Fruit fly (Drosophila melanogaster) whole organism, embryonic: ENCODE data around the gene CG43339.

Source experiments
- B-H2 ChIP-seq: fragments of 200-800 bp; sonication (Bioruptor generic); optimal IDR thresholded peaks from 2 replicates; lab custom pipeline; 2018; ENCODE audit warnings: missing biosample characterization, mild to moderate bottlenecking, missing genetic modification characterization
- CG10267 ChIP-seq: fragments of 200-800 bp; sonication (Bioruptor generic); optimal IDR thresholded peaks from 2 replicates; lab custom pipeline; 2018; ENCODE audit warnings: missing biosample characterization, mild to moderate bottlenecking, missing genetic modification characterization, moderate library complexity
- CG10274 ChIP-seq: fragments of 200-800 bp; sonication (Bioruptor generic); optimal IDR thresholded peaks from 3 replicates; lab custom pipeline; 2017; ENCODE audit warnings: missing biosample characterization, mild to moderate bottlenecking, missing genetic modification characterization
- CG11093 ChIP-seq: fragments of 200-800 bp; sonication (Bioruptor generic); IDR thresholded peaks from 3 replicates; pipeline ENCODE4 v1.3.6; 2022; ENCODE audit warnings: missing biosample characterization, missing genetic modification characterization
- CG1233 ChIP-seq: fragments of 200-800 bp; sonication (Bioruptor generic); optimal IDR thresholded peaks from 4 replicates; lab custom pipeline; 2018; ENCODE audit warnings: missing biosample characterization, mild to moderate bottlenecking, missing genetic modification characterization
- CG13123 ChIP-seq: fragments of 200-800 bp; sonication (Bioruptor generic); optimal IDR thresholded peaks from 2 replicates; lab custom pipeline; 2016; ENCODE audit warnings: missing biosample characterization, missing genetic modification characterization
- CG15479 ChIP-seq: fragments of 200-800 bp; sonication (Bioruptor generic); optimal IDR thresholded peaks from 3 replicates; lab custom pipeline; 2019; ENCODE audit warnings: missing biosample characterization, mild to moderate bottlenecking, missing genetic modification characterization, moderate library complexity
- CG17186 ChIP-seq: fragments of 200-800 bp; sonication (Bioruptor generic); optimal IDR thresholded peaks from 3 replicates; lab custom pipeline; 2017; ENCODE audit warnings: missing biosample characterization, missing genetic modification reagents, missing genetic modification characterization
- CG17385 ChIP-seq: fragments of 200-800 bp; sonication (Bioruptor generic); optimal IDR thresholded peaks from 3 replicates; lab custom pipeline; 2018; ENCODE audit warnings: missing biosample characterization, mild to moderate bottlenecking, missing genetic modification characterization
- CG17612 ChIP-seq: fragments of 200-800 bp; sonication (Bioruptor generic); IDR thresholded peaks from 2 replicates; pipeline ENCODE4 v1.3.6; 2022; ENCODE audit warnings: missing biosample characterization, missing genetic modification characterization
- CG17829 ChIP-seq: fragments of 200-800 bp; optimal IDR thresholded peaks from 2 replicates; lab custom pipeline; 2019; ENCODE audit warnings: missing biosample characterization, mild to moderate bottlenecking, missing genetic modification characterization, moderate library complexity
- CG1792 ChIP-seq: fragments of 200-800 bp; sonication (Bioruptor generic); optimal IDR thresholded peaks from 2 replicates; lab custom pipeline; 2016; ENCODE audit warnings: missing biosample characterization, missing genetic modification characterization
- CG18764 ChIP-seq: fragments of 200-800 bp; sonication (Bioruptor generic); optimal IDR thresholded peaks from 3 replicates; lab custom pipeline; 2016; ENCODE audit warnings: missing biosample characterization, missing genetic modification characterization
- CG2199 ChIP-seq: fragments of 200-800 bp; sonication (Bioruptor generic); IDR thresholded peaks from 3 replicates; pipeline ENCODE4 v1.3.6; 2022; ENCODE audit warnings: missing biosample characterization, missing genetic modification characterization
- CG32772 ChIP-seq: fragments of 200-800 bp; sonication (Bioruptor generic); IDR thresholded peaks from 2 replicates; pipeline ENCODE4 v1.3.6; 2022; ENCODE audit warnings: missing biosample characterization, missing genetic modification characterization
- CG3407 ChIP-seq: fragments of 200-800 bp; sonication (Bioruptor generic); optimal IDR thresholded peaks from 2 replicates; lab custom pipeline; 2018; ENCODE audit warnings: missing biosample characterization, mild to moderate bottlenecking, missing genetic modification characterization
- CG34224 ChIP-seq: fragments of 200-800 bp; sonication (Bioruptor generic); IDR thresholded peaks from 3 replicates; pipeline ENCODE4 v1.3.6; 2022; ENCODE audit warnings: missing biosample characterization, missing genetic modification characterization; ENCODE audit not compliant: partially characterized antibody
- CG42726 ChIP-seq: fragments of 200-800 bp; sonication (Bioruptor generic); IDR thresholded peaks from 2 replicates; pipeline ENCODE4 v1.3.6; 2022; ENCODE audit warnings: missing biosample characterization, missing genetic modification characterization; ENCODE audit not compliant: partially characterized antibody
- CG6683 ChIP-seq: fragments of 200-800 bp; sonication (Bioruptor generic); optimal IDR thresholded peaks from 2 replicates; lab custom pipeline; 2017; ENCODE audit warnings: missing biosample characterization, mild to moderate bottlenecking, missing genetic modification characterization, missing genetic modification reagents
- CG6689 ChIP-seq: fragments of 200-800 bp; sonication (Bioruptor generic); IDR thresholded peaks from 2 replicates; pipeline ENCODE4 v1.3.6; 2022; ENCODE audit warnings: missing biosample characterization, missing genetic modification characterization
- CG7839 ChIP-seq: fragments of 200-800 bp; sonication (Bioruptor generic); optimal IDR thresholded peaks from 3 replicates; lab custom pipeline; 2018; ENCODE audit warnings: missing biosample characterization, mild to moderate bottlenecking, missing genetic modification characterization, moderate library complexity
- CG7963 ChIP-seq: fragments of 200-800 bp; sonication (Bioruptor generic); IDR thresholded peaks from 3 replicates; pipeline ENCODE4 v1.3.6; 2022; ENCODE audit warnings: missing biosample characterization, missing genetic modification characterization; ENCODE audit not compliant: partially characterized antibody
- CG8944 ChIP-seq: fragments of 200-800 bp; sonication (Bioruptor generic); optimal IDR thresholded peaks from 3 replicates; lab custom pipeline; 2016; ENCODE audit warnings: missing biosample characterization, missing genetic modification characterization
- Dad ChIP-seq: fragments of 200-800 bp; sonication (Bioruptor generic); optimal IDR thresholded peaks from 3 replicates; lab custom pipeline; 2016; ENCODE audit warnings: missing biosample characterization, missing genetic modification characterization
- Deaf1 ChIP-seq: fragments of 200-800 bp; optimal IDR thresholded peaks from 3 replicates; lab custom pipeline; 2019; ENCODE audit warnings: missing biosample characterization, mild to moderate bottlenecking, missing genetic modification characterization, moderate library complexity
- HHEX ChIP-seq: fragments of 200-800 bp; sonication (Bioruptor generic); optimal IDR thresholded peaks from 3 replicates; lab custom pipeline; 2017; ENCODE audit warnings: missing biosample characterization, mild to moderate bottlenecking, missing genetic modification characterization, missing genetic modification reagents
- Hey ChIP-seq: fragments of 200-800 bp; sonication (Bioruptor generic); optimal IDR thresholded peaks from 3 replicates; lab custom pipeline; 2018; ENCODE audit warnings: missing biosample characterization, mild to moderate bottlenecking, missing genetic modification characterization
- Hmx ChIP-seq: fragments of 200-800 bp; sonication (Bioruptor generic); optimal IDR thresholded peaks from 2 replicates; lab custom pipeline; 2016; ENCODE audit warnings: missing biosample characterization, missing genetic modification characterization
- Hr51 ChIP-seq, 2 experiments: fragments of 200-800 bp; sonication (Bioruptor generic); optimal IDR thresholded peaks; 2 replicates in 1 of 2; 3 replicates in 1 of 2; lab custom pipeline; 2016 to 2018; ENCODE audit warnings: missing biosample characterization in 2 of 2, missing genetic modification characterization in 2 of 2, mild to moderate bottlenecking in 1 of 2, moderate library complexity in 1 of 2
- NFAT ChIP-seq: fragments of 200-800 bp; sonication (Bioruptor generic); IDR thresholded peaks from 2 replicates; pipeline ENCODE4 v1.3.6; 2022; ENCODE audit warnings: missing biosample characterization, missing genetic modification characterization
- Nf-YA ChIP-seq: fragments of 200-800 bp; sonication (Bioruptor generic); IDR thresholded peaks from 2 replicates; pipeline ENCODE4 v1.3.6; 2022; ENCODE audit warnings: missing biosample characterization, missing genetic modification characterization
- Ssrp ChIP-seq: fragments of 200-800 bp; sonication (Bioruptor generic); optimal IDR thresholded peaks from 2 replicates; lab custom pipeline; 2018; ENCODE audit warnings: missing biosample characterization, mild to moderate bottlenecking, missing genetic modification characterization, moderate library complexity
- Usf ChIP-seq: fragments of 200-800 bp; sonication (Bioruptor generic); optimal IDR thresholded peaks from 2 replicates; lab custom pipeline; 2017; ENCODE audit warnings: missing genotype, missing biosample characterization, missing genetic modification characterization
- abd-A ChIP-seq: fragments of 200-800 bp; sonication (Bioruptor generic); optimal IDR thresholded peaks from 3 replicates; lab custom pipeline; 2019; ENCODE audit warnings: missing biosample characterization, mild to moderate bottlenecking, missing genetic modification characterization, moderate library complexity
- ara ChIP-seq: fragments of 200-800 bp; sonication (Bioruptor generic); IDR thresholded peaks from 2 replicates; pipeline ENCODE4 v1.3.6; 2022; ENCODE audit warnings: missing biosample characterization, missing genetic modification characterization
- dysf ChIP-seq: fragments of 200-800 bp; sonication (Bioruptor generic); IDR thresholded peaks from 3 replicates; pipeline ENCODE4 v1.3.6; 2022; ENCODE audit warnings: missing biosample characterization, missing genetic modification characterization
- emc ChIP-seq: fragments of 200-800 bp; sonication (Bioruptor generic); optimal IDR thresholded peaks from 2 replicates; lab custom pipeline; 2016; ENCODE audit warnings: missing biosample characterization, missing genetic modification characterization
- ewg ChIP-seq: fragments of 200-800 bp; sonication (Bioruptor generic); optimal IDR thresholded peaks from 3 replicates; lab custom pipeline; 2017; ENCODE audit warnings: mild to moderate bottlenecking, missing biosample characterization, missing genetic modification reagents, missing genetic modification characterization
- gro ChIP-seq: fragments of 200-800 bp; sonication (Bioruptor generic); optimal IDR thresholded peaks from 2 replicates; lab custom pipeline; 2016; ENCODE audit warnings: missing biosample characterization, missing genetic modification characterization
- ham ChIP-seq: fragments of 200-800 bp; sonication (Bioruptor generic); IDR thresholded peaks from 2 replicates; pipeline ENCODE4 v1.3.6; 2022; ENCODE audit warnings: missing biosample characterization, missing genetic modification characterization
- mld ChIP-seq: fragments of 200-800 bp; sonication (Bioruptor generic); IDR thresholded peaks from 3 replicates; pipeline ENCODE4 v1.3.6; 2022; ENCODE audit warnings: missing biosample characterization, missing genetic modification characterization; ENCODE audit not compliant: partially characterized antibody
- nerfin-1 ChIP-seq: fragments of 200-800 bp; sonication (Bioruptor generic); optimal IDR thresholded peaks from 3 replicates; lab custom pipeline; 2019; ENCODE audit warnings: missing biosample characterization, mild to moderate bottlenecking, missing genetic modification characterization, moderate library complexity
- onecut ChIP-seq: fragments of 200-800 bp; sonication (Bioruptor generic); IDR thresholded peaks from 2 replicates; pipeline ENCODE4 v1.3.6; 2022; ENCODE audit warnings: missing biosample characterization, missing genetic modification characterization
- sd ChIP-seq: fragments of 200-800 bp; sonication (Bioruptor generic); optimal IDR thresholded peaks from 3 replicates; lab custom pipeline; 2018; ENCODE audit warnings: missing biosample characterization, mild to moderate bottlenecking, missing genetic modification characterization, moderate library complexity
- sens-2 ChIP-seq: fragments of 200-800 bp; sonication (Bioruptor generic); IDR thresholded peaks from 2 replicates; pipeline ENCODE4 v1.3.6; 2022; ENCODE audit warnings: missing biosample characterization, missing genetic modification characterization
- sqz ChIP-seq: fragments of 200-800 bp; sonication (Bioruptor generic); optimal IDR thresholded peaks from 3 replicates; lab custom pipeline; 2018; ENCODE audit warnings: missing biosample characterization, mild to moderate bottlenecking, missing genetic modification characterization
- stc ChIP-seq: fragments of 200-800 bp; sonication (Bioruptor generic); IDR thresholded peaks from 2 replicates; pipeline ENCODE4 v1.3.6; 2022; ENCODE audit warnings: missing biosample characterization, missing genetic modification characterization
- wdn ChIP-seq: fragments of 200-800 bp; sonication (Bioruptor generic); IDR thresholded peaks from 2 replicates; pipeline ENCODE4 v1.3.6; 2022; ENCODE audit warnings: missing biosample characterization, missing genetic modification characterization

CG43339 gene

DNA sequence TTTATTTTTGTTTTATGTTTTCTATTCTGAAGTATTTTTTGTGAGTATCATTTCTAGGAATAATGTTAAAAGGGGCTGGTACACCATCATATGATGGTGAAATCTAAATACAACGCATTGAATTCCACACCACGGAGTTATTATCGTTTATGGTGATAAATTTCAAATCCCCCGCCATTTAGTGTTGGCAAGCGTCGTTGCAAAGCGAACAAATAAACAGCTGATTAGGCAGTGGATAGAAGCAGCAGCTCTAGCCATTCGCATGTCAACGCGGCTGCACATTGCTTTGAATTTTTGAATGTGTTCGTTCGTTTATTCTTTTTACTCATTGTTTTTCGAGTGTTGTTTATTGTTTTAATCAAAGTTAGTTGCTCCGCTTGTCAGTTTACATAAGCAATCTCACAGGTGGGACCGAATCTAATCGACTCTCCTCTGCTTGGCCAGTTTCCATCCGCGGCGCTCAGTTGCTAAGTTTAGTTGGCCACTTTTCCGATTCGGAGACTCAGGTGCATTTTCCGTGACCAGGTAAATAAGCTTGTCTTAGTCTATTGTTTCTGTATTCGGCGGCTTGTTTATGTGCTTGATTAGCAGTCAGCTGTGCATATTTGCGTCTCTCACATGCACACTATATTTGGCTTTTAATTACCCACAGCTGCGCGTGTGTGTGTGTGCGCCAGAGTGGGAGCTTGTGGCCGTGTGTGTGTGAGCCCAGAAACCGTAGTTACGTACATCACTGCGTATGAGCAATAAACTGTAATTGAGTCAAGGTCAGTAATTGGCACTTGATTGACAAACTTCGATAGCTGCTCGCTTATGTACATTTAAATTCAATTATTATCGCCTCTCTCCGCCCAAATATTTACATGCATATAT is 4.1 kb upstream of the CG43339 start, which contains the start of the genes Mst36Fa and CG31751 (continued):
- TF ChIP-seq CG8944 (GFP tag; lab: Kevin White, UChicago) (peak; percentile 63), dysf (GFP tag; lab: Robert Waterston, UW) (peak; percentile 56; the same call in 1 of the 3 replicates), CG18764 (peak; percentile 65), onecut (GFP tag; lab: Robert Waterston, UW) (peak; percentile 74), Nf-YA (peak; percentile 73), CG17829 (tag; lab: Kevin White, UChicago) (peak; percentile 31), Ssrp (peak; percentile 9), CG2199 (GFP tag; lab: Robert Waterston, UW) (no peak), CG13123 (peak; percentile 79), sens-2 (GFP tag; lab: Robert Waterston, UW) (no peak), wdn (no peak), CG17612 (GFP tag; lab: Robert Waterston, UW) (no peak), CG11093 (GFP tag; lab: Robert Waterston, UW) (peak; percentile 44; the same call in 1 of the 3 replicates), Hmx (GFP tag; lab: Kevin White, UChicago) (peak; percentile 9), HHEX (GFP tag; lab: Kevin White, UChicago) (peak; percentile 92), CG17385 (GFP tag; lab: Kevin White, UChicago) (peak; percentile 99), CG7839 (tag; lab: Kevin White, UChicago) (peak; percentile 45), CG10267 (tag; lab: Kevin White, UChicago) (peak; percentile 90), ara (peak; percentile 19; the same call in 1 of the 2 replicates), CG6683 (GFP tag; lab: Kevin White, UChicago) (peak; percentile 84), B-H2 (GFP tag; lab: Kevin White, UChicago) (peak; percentile 40), CG3407 (GFP tag; lab: Kevin White, UChicago) (peak; percentile 92), CG10274 (GFP tag; lab: Kevin White, UChicago) (peak; percentile 75), stc (GFP tag; lab: Robert Waterston, UW) (peak; percentile 70), CG32772 (GFP tag; lab: Robert Waterston, UW) (peak; percentile 40; the same call in 1 of the 2 replicates), nerfin-1 (tag; lab: Kevin White, UChicago) (peak; percentile 60), Hr51 (GFP tag; optimal IDR thresholded peaks at IDR 0.05; lab: Kevin White, UChicago) (peak; percentile 43 to 75), CG7963 (no peak), Usf (GFP tag; lab: Kevin White, UChicago) (no peak), CG34224 (GFP tag; lab: Robert Waterston, UW) (peak; percentile 34; the same call in 2 of the 3 replicates), Dad (GFP tag; lab: Kevin White, UChicago) (peak; percentile 70), CG15479 (GFP tag; lab: Kevin White, UChicago) (no peak), NFAT (GFP tag; lab: Robert Waterston, UW) (no peak; the same call in 1 of the 2 replicates), CG1792 (GFP tag; lab: Kevin White, UChicago) (peak; percentile 82), abd-A (tag; lab: Kevin White, UChicago) (no peak), mld (GFP tag; lab: Robert Waterston, UW) (no peak), ham (no peak), Deaf1 (no peak), sd (tag; lab: Kevin White, UChicago) (no peak), CG1233 (GFP tag; lab: Kevin White, UChicago) (peak; percentile 87), CG6689 (GFP tag; lab: Robert Waterston, UW) (peak; percentile 40; the same call in 1 of the 2 replicates), gro (GFP tag; lab: Kevin White, UChicago) (peak; percentile 57), CG42726 (GFP tag; lab: Robert Waterston, UW) (no peak), sqz (GFP tag; lab: Kevin White, UChicago) (no peak), CG17186 (peak; percentile 54), ewg (peak; percentile 64), emc (GFP tag; lab: Kevin White, UChicago) (no peak), Hey (peak; percentile 88)
